Fruit fly (Drosophila melanogaster) whole organism, pupa: ENCODE data around the gene CG1233.

Source experiments
- CG4496 ChIP-seq: fragments of 200-800 bp; sonication (Bioruptor generic); IDR thresholded peaks from 3 replicates; pipeline ENCODE4 v1.3.6; 2022; ENCODE audit warnings: missing biosample characterization, missing genetic modification characterization
- EcR ChIP-seq: fragments of 200-800 bp; sonication (Bioruptor generic); optimal IDR thresholded peaks from 3 replicates; lab custom pipeline; 2019; ENCODE audit warnings: missing biosample characterization, missing genetic modification characterization, mild to moderate bottlenecking, moderate library complexity, missing genetic modification reagents
- Pif1B ChIP-seq: fragments of 200-800 bp; sonication (Bioruptor generic); optimal IDR thresholded peaks from 3 replicates; lab custom pipeline; 2016; ENCODE audit warnings: missing biosample characterization, missing genetic modification characterization
- fd96Ca ChIP-seq: fragments of 200-800 bp; sonication (Bioruptor generic); IDR thresholded peaks from 3 replicates; pipeline ENCODE4 v1.3.6; 2022; ENCODE audit warnings: missing biosample characterization, missing genetic modification characterization

DNA sequence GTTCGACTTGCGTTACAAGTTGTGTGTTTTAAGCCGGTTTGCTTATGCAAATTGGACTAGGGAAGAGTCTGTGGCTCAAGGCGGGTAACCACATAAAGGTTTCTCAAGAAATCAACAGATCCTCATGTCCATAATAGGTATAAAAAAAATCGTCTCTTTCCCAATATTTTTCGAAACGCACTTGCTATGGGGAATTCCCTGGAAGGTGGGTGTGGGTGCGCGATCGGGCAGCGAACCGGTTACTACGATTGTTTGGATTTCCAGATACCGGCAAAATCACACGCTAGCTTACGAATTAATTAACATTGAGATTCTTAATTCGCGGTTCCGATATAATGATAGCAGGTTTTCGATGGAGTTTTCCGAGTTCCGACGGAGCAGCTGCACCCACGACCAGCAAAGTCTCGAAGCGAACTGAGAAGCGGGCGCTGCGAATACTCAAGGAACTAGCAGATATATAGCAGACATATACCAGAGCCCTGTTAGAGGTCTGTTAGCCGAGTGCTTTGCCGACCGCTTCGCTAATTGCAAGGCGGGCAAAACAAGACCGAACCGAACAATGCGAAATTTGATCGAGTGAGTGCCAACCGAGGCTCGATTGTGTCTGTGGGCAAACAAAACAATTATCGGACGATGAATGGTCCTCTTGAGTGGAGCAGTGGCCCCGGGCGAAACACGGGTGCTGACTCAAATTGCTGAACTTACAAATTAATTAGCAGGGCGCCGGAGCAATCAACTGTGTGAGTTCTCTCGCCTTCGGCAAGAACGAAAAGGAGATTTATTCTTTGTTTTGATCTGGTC, 20.0 kb upstream of the CG1233 start:
- TF ChIP-seq Pif1B: no peak
- peak; percentile 59 for TF ChIP-seq EcR (GFP tag; lab: Kevin White, UChicago)
- no peak for TF ChIP-seq CG4496 (GFP tag; lab: Robert Waterston, UW)
- no peak for TF ChIP-seq fd96Ca (GFP tag; lab: Robert Waterston, UW)
